Fruit fly (Drosophila melanogaster) whole organism: Measurements from ENCODE around the gene CG11893.

ENCODE experiments used
- CG8478 ChIP-seq: fragments of >200 bp; optimal IDR thresholded peaks from 2 replicates; lab custom pipeline; 2018; ENCODE audit warnings: inconsistent platforms
- Dll ChIP-seq: fragments of >200 bp; optimal IDR thresholded peaks from 2 replicates; lab custom pipeline; 2017

- TF ChIP-seq CG8478 (no peak), Dll (lab: Kevin White, UChicago) (no peak)
Observed at dm6 chr3R:25285173-25285572, 4.5 kb upstream of the CG11893 start, which contains the start of gene CG31104.
